Worm (Caenorhabditis elegans): ENCODE data around the gene C34E10.9.

C34E10.9 gene

ce11 chrIII:5227831-5228467 is 35.2 kb downstream of the C34E10.9 start, which contains the start of the genes C34E10.12, C34E10.10 and atp-2 (continued):
- TF ChIP-seq mdt-29 (GFP tag; IDR thresholded peaks at IDR 0.05) (no peak), dve-1 (tag; optimal IDR thresholded peaks at IDR 0.05; ENCODE audit: insufficient read depth) (peak; percentile 92), F10B5.3 (tag; optimal IDR thresholded peaks at IDR 0.05) (no peak), lin-38 (GFP tag; IDR thresholded peaks at IDR 0.05) (peak; percentile 78), F44E2.7 (GFP tag; IDR thresholded peaks at IDR 0.05) (no peak), Y48G9A.11 (GFP tag; IDR thresholded peaks at IDR 0.05) (no peak), hif-1 (tag; optimal IDR thresholded peaks at IDR 0.05) (peak in 1 of 2 experiments; percentile 77), madf-5 (GFP tag; IDR thresholded peaks at IDR 0.05) (no peak), saeg-2 (GFP tag; IDR thresholded peaks at IDR 0.05) (no peak), lin-15B (tag; optimal IDR thresholded peaks at IDR 0.05) (no peak), dmd-9 (GFP tag; IDR thresholded peaks at IDR 0.05) (peak; percentile 42; the same call in 1 of the 2 replicates), nhr-237 (tag; optimal IDR thresholded peaks at IDR 0.05) (no peak), attf-4 (tag; optimal IDR thresholded peaks at IDR 0.05) (no peak), nhr-41 (GFP tag; IDR thresholded peaks at IDR 0.05) (no peak), ZK337.2 (GFP tag; IDR thresholded peaks at IDR 0.05) (no peak), ceh-44 (GFP tag; IDR thresholded peaks at IDR 0.05) (no peak), mes-2 (tag; optimal IDR thresholded peaks at IDR 0.05; ENCODE audit: poor library complexity, severe bottlenecking) (peak; percentile 93), hmg-1.1 (GFP tag; IDR thresholded peaks at IDR 0.05) (peak; percentile 69), R02D3.7 (tag; optimal IDR thresholded peaks at IDR 0.05) (no peak), daf-19 (GFP tag; conservative IDR thresholded peaks at IDR 0.05) (no peak), ztf-7 (tag; optimal IDR thresholded peaks at IDR 0.05) (no peak), ceh-32 (tag; optimal IDR thresholded peaks at IDR 0.05; ENCODE audit: poor library complexity) (no peak), ceh-82 (tag; optimal IDR thresholded peaks at IDR 0.05) (no peak), duxl-1 (tag; optimal IDR thresholded peaks at IDR 0.05; ENCODE audit: poor library complexity) (peak; percentile 11), lin-1 (GFP tag; IDR thresholded peaks at IDR 0.05) (no peak), fkh-10 (GFP tag; optimal IDR thresholded peaks at IDR 0.05) (peak; percentile 66), zfp-2 (tag; optimal IDR thresholded peaks at IDR 0.05) (no peak), ceh-20 (GFP tag; IDR thresholded peaks at IDR 0.05) (peak; percentile 47; the same call in 1 of the 2 replicates), mxl-3 (GFP tag; optimal IDR thresholded peaks at IDR 0.05) (peak; percentile 27), nhr-42 (GFP tag; IDR thresholded peaks at IDR 0.05) (no peak), fos-1 (tag; optimal IDR thresholded peaks at IDR 0.05) (no peak), ceh-62 (tag; optimal IDR thresholded peaks at IDR 0.05) (no peak), skn-1 (tag; optimal IDR thresholded peaks at IDR 0.05) (no peak), tag-97 (GFP tag; IDR thresholded peaks at IDR 0.05) (no peak), Y105C5A.15 (GFP tag; IDR thresholded peaks at IDR 0.05) (no peak), T26A8.4 (GFP tag; IDR thresholded peaks at IDR 0.05) (peak; percentile 60; the same call in 1 of the 2 replicates), nhr-25 (tag; optimal IDR thresholded peaks at IDR 0.05; ENCODE audit: borderline replicate concordance, insufficient read depth) (peak; percentile 22), ceh-28 (tag; optimal IDR thresholded peaks at IDR 0.05) (no peak), mep-1 (tag; optimal IDR thresholded peaks at IDR 0.05) (peak; percentile 95), sdz-12 (GFP tag; optimal IDR thresholded peaks at IDR 0.05) (no peak), nhr-6 (tag; optimal IDR thresholded peaks at IDR 0.05) (peak; percentile 79), madf-9 (GFP tag; conservative IDR thresholded peaks at IDR 0.05) (no peak), zip-11 (GFP tag; IDR thresholded peaks at IDR 0.05) (no peak), daf-12 (tag; optimal IDR thresholded peaks at IDR 0.05) (no peak), nhr-102 (tag; optimal IDR thresholded peaks at IDR 0.05) (peak; percentile 51), mxl-2 (GFP tag; conservative IDR thresholded peaks at IDR 0.05) (no peak), lsy-2 (tag; optimal IDR thresholded peaks at IDR 0.05) (peak in 1 of 2 experiments; percentile 93), ces-1 (GFP tag; optimal IDR thresholded peaks at IDR 0.05) (peak; percentile 23), pha-4 (GFP tag; IDR thresholded peaks at IDR 0.05) (0 out of 2 replicates have a peak, but pooled peaks have one; percentile 14), pha-4 (tag; optimal IDR thresholded peaks at IDR 0.05) (no peak)

All from whole organism, L4 larva.